Worm (Caenorhabditis elegans) whole organism, L4 larva: ENCODE measurements around the gene Y17G7B.8.
A peak's percentile ranks its signal among the peaks of the same experiment; 100 is the strongest.

Experiments
- D1046.2 ChIP-seq: fragments of 200-800 bp; sonication (Bioruptor generic); IDR thresholded peaks from 2 replicates; pipeline ENCODE4 v1.3.6; 2022; ENCODE audit warnings: missing genetic modification characterization, missing compliant biosample characterization
- ceh-62 ChIP-seq: sonication (generic microtip); optimal IDR thresholded peaks from 2 replicates; lab custom pipeline; 2017; ENCODE audit warnings: missing biosample characterization, missing genetic modification characterization
- ces-1 ChIP-seq: fragments of 150-350 bp; sonication (generic microtip); optimal IDR thresholded peaks from 4 replicates; lab custom pipeline; 2014; ENCODE audit warnings: missing biosample characterization, missing genetic modification reagents, missing genetic modification characterization
- cey-2 ChIP-seq: sonication (generic microtip); optimal IDR thresholded peaks from 3 replicates; lab custom pipeline; 2017; ENCODE audit warnings: missing genetic modification characterization, mild to moderate bottlenecking, missing compliant biosample characterization, antibody characterized with exemption, borderline replicate concordance; ENCODE audit not compliant: insufficient read depth
- lsy-2 ChIP-seq, 2 experiments: fragments of 150-350 bp in 1 of 2; sonication (generic microtip) in 1 of 2; optimal IDR thresholded peaks; 2 replicates each; lab custom pipeline; 2014 to 2017; ENCODE audit warnings: missing biosample characterization in 2 of 2, missing genetic modification characterization in 2 of 2
- mdl-1 ChIP-seq, 2 experiments: fragments of 150-350 bp in 1 of 2; sonication (generic microtip) in 1 of 2; optimal IDR thresholded peaks; 2 replicates each; lab custom pipeline; 2014 to 2017; ENCODE audit warnings: missing biosample characterization in 2 of 2, missing genetic modification characterization in 2 of 2
- nhr-11 ChIP-seq: fragments of 150-350 bp; optimal IDR thresholded peaks from 2 replicates; lab custom pipeline; 2014; ENCODE audit warnings: missing biosample characterization, missing genetic modification characterization
- nhr-28 ChIP-seq: fragments of 150-350 bp; optimal IDR thresholded peaks from 2 replicates; lab custom pipeline; 2014; ENCODE audit warnings: missing biosample characterization, missing genetic modification characterization
- nhr-6 ChIP-seq: fragments of 150-350 bp; optimal IDR thresholded peaks from 2 replicates; lab custom pipeline; 2014; ENCODE audit warnings: missing biosample characterization, missing genetic modification characterization
- snpc-4 ChIP-seq: fragments of 150-350 bp; optimal IDR thresholded peaks from 2 replicates; lab custom pipeline; 2014; ENCODE audit warnings: missing biosample characterization, missing genetic modification characterization
- unc-62 ChIP-seq, 3 experiments: fragments of 150-350 bp in 1 of 3; sonication (generic microtip); optimal IDR thresholded peaks in 2 of 3; peaks in 1 of 3; 1 replicate in 1 of 3; 2 replicates in 2 of 3; lab custom pipeline; 2014 to 2017; ENCODE audit warnings: missing biosample characterization in 3 of 3, missing genetic modification characterization in 3 of 3, missing genetic modification reagents in 3 of 3, missing genotype in 1 of 3

DNA sequence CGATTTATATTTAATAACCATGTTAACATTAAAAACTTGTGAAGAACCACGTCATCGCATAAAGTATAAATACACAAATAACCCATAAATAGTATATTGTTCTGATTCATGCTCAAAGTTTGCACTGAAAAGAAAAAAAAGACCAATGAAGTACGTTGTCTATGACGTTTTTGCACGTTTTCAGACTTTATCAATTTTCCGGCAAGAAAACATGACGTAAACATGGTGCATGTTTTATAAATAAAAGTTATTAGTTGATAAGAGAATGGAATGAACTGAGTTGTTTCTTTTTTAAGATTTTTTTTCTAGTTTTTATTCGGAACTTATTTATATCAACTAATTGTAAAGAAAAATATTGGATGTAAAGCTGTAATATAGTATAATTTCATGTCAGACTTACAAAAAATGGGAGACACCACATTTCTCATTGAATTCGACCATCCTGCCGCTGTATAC, 37.2 kb upstream of the Y17G7B.8 start, which contains the start of gene arrd-8:
- TF ChIP-seq cey-2 = no peak
- no peak for TF ChIP-seq unc-62 (GFP tag; optimal IDR thresholded peaks at IDR 0.05 in 1 of 2; lab: Kevin White, UChicago)
- TF ChIP-seq unc-62 (tag; optimal IDR thresholded peaks at IDR 0.05; lab: Kevin White, UChicago) = no peak
- no peak for TF ChIP-seq ces-1
- peak in 1 of 2 experiments; percentile 48 for TF ChIP-seq mdl-1 (tag; optimal IDR thresholded peaks at IDR 0.05; lab: Kevin White, UChicago)
- no peak for TF ChIP-seq nhr-11
- TF ChIP-seq D1046.2 = no peak
- no peak for TF ChIP-seq ceh-62
- TF ChIP-seq lsy-2 (tag; optimal IDR thresholded peaks at IDR 0.05; lab: Kevin White, UChicago) = peak in 1 of 2 experiments; percentile 10
- no peak for TF ChIP-seq snpc-4 (tag; lab: Kevin White, UChicago)
- TF ChIP-seq nhr-6 (tag; lab: Kevin White, UChicago) = no peak
- no peak for TF ChIP-seq nhr-28 (tag; lab: Kevin White, UChicago)
